Worm (Caenorhabditis elegans) whole organism, L3 larva: Measurements from ENCODE around the gene cyk-7.

Experiments
- R02D3.7 ChIP-seq: fragments of 150-350 bp; optimal IDR thresholded peaks from 2 replicates; lab custom pipeline; 2014; ENCODE audit warnings: missing biosample characterization, missing genetic modification characterization
- elt-3 ChIP-seq, 3 experiments: fragments of 150-350 bp in 1 of 3; sonication (generic microtip) in 2 of 3; optimal IDR thresholded peaks; 2 replicates in 2 of 3; 4 replicates in 1 of 3; lab custom pipeline; 2014 to 2017; ENCODE audit warnings: missing biosample characterization in 3 of 3, missing genetic modification characterization in 3 of 3
- jun-1 ChIP-seq: fragments of 150-350 bp; optimal IDR thresholded peaks from 2 replicates; lab custom pipeline; 2014; ENCODE audit warnings: missing biosample characterization, missing genetic modification reagents, missing genetic modification characterization
- mdl-1 ChIP-seq: fragments of 150-350 bp; optimal IDR thresholded peaks from 2 replicates; lab custom pipeline; 2014; ENCODE audit warnings: missing biosample characterization, missing genetic modification characterization
- nhr-11 ChIP-seq: fragments of 150-350 bp; optimal IDR thresholded peaks from 2 replicates; lab custom pipeline; 2014; ENCODE audit warnings: missing biosample characterization, missing genetic modification characterization
- pha-4 ChIP-seq: fragments of 150-350 bp; optimal IDR thresholded peaks from 2 replicates; lab custom pipeline; 2014; ENCODE audit warnings: missing biosample characterization, missing genetic modification reagents, missing genetic modification characterization
- unc-62 ChIP-seq: fragments of 150-350 bp; sonication (generic microtip); optimal IDR thresholded peaks from 4 replicates; lab custom pipeline; 2014; ENCODE audit warnings: missing biosample characterization, missing genetic modification reagents, missing genetic modification characterization
- ztf-4 ChIP-seq: fragments of 150-350 bp; optimal IDR thresholded peaks from 2 replicates; lab custom pipeline; 2014; ENCODE audit warnings: missing biosample characterization, missing genetic modification characterization

DNA sequence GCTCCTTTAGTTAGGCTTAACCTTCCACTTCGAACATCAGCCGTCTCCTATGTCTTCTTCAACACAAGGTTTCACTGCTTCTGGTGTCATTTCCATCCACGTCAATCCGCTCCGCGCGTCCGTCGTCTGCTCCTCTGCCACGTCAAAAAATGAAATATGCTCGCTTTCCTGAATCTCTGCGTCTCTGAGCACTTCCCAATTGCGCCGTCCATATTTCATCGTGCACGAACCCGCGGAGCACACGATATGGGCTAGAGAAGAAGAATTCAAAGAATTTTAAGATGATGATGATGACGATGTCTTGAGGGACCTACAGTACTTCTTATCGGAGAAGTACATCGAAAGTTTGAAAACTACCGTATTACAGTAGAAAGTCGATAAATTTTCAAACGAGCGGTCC, 2.2 kb downstream of the cyk-7 start:
- TF ChIP-seq ztf-4 (no peak), unc-62 (GFP tag; lab: Kevin White, UChicago) (no peak), elt-3 (tag; optimal IDR thresholded peaks at IDR 0.05; lab: Kevin White, UChicago) (no peak), mdl-1 (tag; lab: Kevin White, UChicago) (no peak), nhr-11 (tag; lab: Kevin White, UChicago) (no peak), jun-1 (tag; lab: Kevin White, UChicago) (no peak), R02D3.7 (tag; lab: Kevin White, UChicago) (no peak), pha-4 (no peak)
